Fruit fly (Drosophila melanogaster) whole organism, pupa: ENCODE data around the gene Fmr1.
A peak's percentile ranks its signal among the peaks of the same experiment; 100 is the strongest.

Experiments
- CG10348 ChIP-seq: fragments of 200-800 bp; sonication (Bioruptor generic); IDR thresholded peaks from 2 replicates; pipeline ENCODE4 v1.3.6; 2022; ENCODE audit warnings: missing biosample characterization, missing genetic modification characterization
- CG12605 ChIP-seq: fragments of 200-800 bp; sonication (Bioruptor generic); IDR thresholded peaks from 2 replicates; pipeline ENCODE4 v1.3.6; 2022; ENCODE audit warnings: missing biosample characterization, missing genetic modification characterization
- CG15710 ChIP-seq: fragments of 200-800 bp; sonication (Bioruptor generic); optimal IDR thresholded peaks from 2 replicates; lab custom pipeline; 2018; ENCODE audit warnings: missing biosample characterization, mild to moderate bottlenecking, missing genetic modification characterization, moderate library complexity
- CG17806 ChIP-seq: fragments of 200-800 bp; sonication (Bioruptor generic); optimal IDR thresholded peaks from 2 replicates; lab custom pipeline; 2018; ENCODE audit warnings: missing biosample characterization, mild to moderate bottlenecking, missing genetic modification characterization, moderate library complexity
- CG32121 ChIP-seq: fragments of 200-800 bp; sonication (Bioruptor generic); IDR thresholded peaks from 2 replicates; pipeline ENCODE4 v1.3.6; 2022; ENCODE audit warnings: missing biosample characterization, missing genetic modification characterization
- D1 ChIP-seq: fragments of 200-800 bp; sonication (Bioruptor generic); optimal IDR thresholded peaks from 2 replicates; lab custom pipeline; 2018; ENCODE audit warnings: missing biosample characterization, mild to moderate bottlenecking, missing genetic modification characterization, moderate library complexity
- EcR ChIP-seq: fragments of 200-800 bp; sonication (Bioruptor generic); optimal IDR thresholded peaks from 3 replicates; lab custom pipeline; 2019; ENCODE audit warnings: missing biosample characterization, missing genetic modification characterization, mild to moderate bottlenecking, moderate library complexity, missing genetic modification reagents
- Snoo ChIP-seq: fragments of 200-800 bp; sonication (Bioruptor generic); optimal IDR thresholded peaks from 3 replicates; lab custom pipeline; 2017; ENCODE audit warnings: missing biosample characterization, mild to moderate bottlenecking, missing genetic modification characterization, inconsistent platforms
- fd96Ca ChIP-seq: fragments of 200-800 bp; sonication (Bioruptor generic); IDR thresholded peaks from 3 replicates; pipeline ENCODE4 v1.3.6; 2022; ENCODE audit warnings: missing biosample characterization, missing genetic modification characterization
- gl ChIP-seq: fragments of 200-800 bp; sonication (Bioruptor generic); optimal IDR thresholded peaks from 2 replicates; lab custom pipeline; 2018; ENCODE audit warnings: missing biosample characterization, mild to moderate bottlenecking, missing genetic modification characterization

DNA sequence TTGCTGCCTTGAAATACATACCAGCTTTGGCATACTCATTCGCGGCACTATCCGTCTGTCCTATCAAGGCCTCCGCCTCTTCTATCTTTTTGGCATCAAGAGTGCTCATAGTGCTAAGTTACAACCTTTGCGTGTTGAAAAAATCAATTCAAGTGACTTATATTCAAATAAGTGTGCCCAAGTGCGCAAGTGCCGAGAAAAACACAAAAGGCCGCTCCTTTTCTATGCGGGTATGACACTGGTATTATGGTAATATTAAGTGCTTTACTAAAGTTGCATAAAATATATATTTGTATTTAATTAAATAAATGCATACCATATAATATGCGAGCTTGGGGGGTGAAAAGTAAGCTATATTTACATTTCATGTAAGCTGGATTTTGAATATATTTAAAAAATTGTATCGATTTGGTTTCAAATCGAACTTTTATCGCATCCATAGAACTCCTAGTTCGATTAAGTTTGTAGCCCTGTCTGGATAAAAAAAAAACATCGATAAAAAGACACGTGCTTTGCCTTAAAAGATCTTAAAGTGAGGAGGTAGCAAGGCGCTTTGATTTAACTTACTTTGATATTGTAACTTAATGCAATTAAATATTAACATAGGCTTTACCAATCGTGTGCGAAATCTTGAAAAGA lies 11.5 kb upstream of the Fmr1 start, which contains the start of the genes gammaSnap2 and ATPsynepsilonL:
- no peak for TF ChIP-seq fd96Ca (GFP tag; lab: Robert Waterston, UW)
- TF ChIP-seq D1 (tag; lab: Kevin White, UChicago) = no peak
- TF ChIP-seq Snoo (tag; lab: Kevin White, UChicago) = no peak
- TF ChIP-seq EcR (GFP tag; lab: Kevin White, UChicago) = no peak
- no peak for TF ChIP-seq CG12605 (GFP tag; lab: Robert Waterston, UW)
- TF ChIP-seq CG15710 = no peak
- no peak for TF ChIP-seq CG10348 (GFP tag; lab: Robert Waterston, UW)
- no peak for TF ChIP-seq CG32121 (GFP tag; lab: Robert Waterston, UW)
- TF ChIP-seq gl (tag; lab: Kevin White, UChicago) = no peak
- peak; percentile 18 for TF ChIP-seq CG17806 (tag; lab: Kevin White, UChicago)
